Worm (Caenorhabditis elegans) whole organism, midembryonic: ENCODE results near the gene ceh-18.

Source experiments
- T22C8.4 ChIP-seq: fragments of 200-800 bp; sonication (Bioruptor generic); IDR thresholded peaks from 2 replicates; pipeline ENCODE4 v1.3.6; 2022; ENCODE audit warnings: missing genetic modification characterization, missing compliant biosample characterization
- cog-1 ChIP-seq: sonication (generic microtip); optimal IDR thresholded peaks from 2 replicates; lab custom pipeline; 2016; ENCODE audit warnings: missing genetic modification characterization, missing compliant biosample characterization
- flt-1 ChIP-seq: fragments of 200-800 bp; sonication (Bioruptor generic); IDR thresholded peaks from 2 replicates; pipeline ENCODE4 v1.3.6; 2022; ENCODE audit warnings: missing genetic modification characterization, missing compliant biosample characterization
- klf-2 ChIP-seq: fragments of 200-800 bp; sonication (Bioruptor generic); conservative IDR thresholded peaks from 2 replicates; pipeline ENCODE4 v1.3.6; 2022; ENCODE audit warnings: missing genetic modification reagents, missing genetic modification characterization, missing compliant biosample characterization
- med-1 ChIP-seq: sonication (generic microtip); optimal IDR thresholded peaks from 2 replicates; lab custom pipeline; 2017; ENCODE audit warnings: missing genetic modification characterization, mild to moderate bottlenecking, missing compliant biosample characterization, antibody characterized with exemption, missing genetic modification reagents; ENCODE audit not compliant: insufficient read depth
- ref-1 ChIP-seq: fragments of 200-800 bp; sonication (Bioruptor generic); conservative IDR thresholded peaks from 2 replicates; pipeline ENCODE4 v1.3.6; 2022; ENCODE audit warnings: missing genetic modification reagents, missing genetic modification characterization, missing compliant biosample characterization
- tab-1 ChIP-seq: fragments of 200-800 bp; sonication (Bioruptor generic); IDR thresholded peaks from 2 replicates; pipeline ENCODE4 v1.3.6; 2022; ENCODE audit warnings: missing genetic modification characterization, missing compliant biosample characterization
- ztf-23 ChIP-seq: fragments of 200-800 bp; sonication (Bioruptor generic); IDR thresholded peaks from 2 replicates; pipeline ENCODE4 v1.3.6; 2022; ENCODE audit warnings: missing genetic modification reagents, missing genetic modification characterization, missing compliant biosample characterization
- ztf-29 ChIP-seq: fragments of 200-800 bp; sonication (Bioruptor generic); IDR thresholded peaks from 2 replicates; pipeline ENCODE4 v1.3.6; 2022; ENCODE audit warnings: missing genetic modification reagents, missing genetic modification characterization, missing compliant biosample characterization

- TF ChIP-seq ref-1 (no peak), flt-1 (GFP tag; lab: Robert Waterston, UW) (no peak), cog-1 (tag; lab: Kevin White, UChicago) (no peak), tab-1 (no peak), ztf-29 (GFP tag; lab: Robert Waterston, UW) (no peak), T22C8.4 (GFP tag; lab: Robert Waterston, UW) (no peak), ztf-23 (GFP tag; lab: Robert Waterston, UW) (no peak), med-1 (GFP tag; lab: Kevin White, UChicago) (no peak), klf-2 (GFP tag; lab: Robert Waterston, UW) (no peak)
Measured at ce11 chrX:3833964-3834840, 23.4 kb downstream of the ceh-18 start.
